Worm (Caenorhabditis elegans): ENCODE data around the gene R01E6.7.

Gene R01E6.7

DNA sequence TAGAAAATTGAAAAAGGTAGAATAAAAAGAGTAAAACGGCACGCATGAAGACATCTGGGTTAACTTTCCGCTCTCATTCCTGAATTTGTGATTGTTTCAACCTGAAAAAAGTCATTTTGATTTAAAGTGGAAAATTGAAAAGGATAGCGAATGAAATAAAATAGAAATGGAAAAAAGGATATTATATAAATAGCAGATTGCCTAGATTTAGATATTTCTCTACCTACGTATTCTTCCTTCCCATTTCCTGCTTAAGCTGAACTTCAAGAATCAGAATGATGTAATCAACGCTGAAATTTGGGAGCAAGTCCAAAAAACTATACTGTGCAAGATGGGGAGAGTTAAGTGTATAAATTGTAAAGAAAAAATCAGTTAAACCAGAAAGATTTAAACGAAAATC is at the start of gene R01E6.7:
Gene R01E6.7 (minus strand): TSS at position 101 of the 400 bp plus-strand sequence.
- TF ChIP-seq hmg-4 (GFP tag; optimal IDR thresholded peaks at IDR 0.05) = no peak
- TF ChIP-seq tbx-11 (GFP tag; IDR thresholded peaks at IDR 0.05) = no peak
- no peak for TF ChIP-seq hnd-1 (tag; optimal IDR thresholded peaks at IDR 0.05)
- no peak for TF ChIP-seq aly-1 (tag; optimal IDR thresholded peaks at IDR 0.05)
- no peak for TF ChIP-seq ceh-13 (GFP tag; optimal IDR thresholded peaks at IDR 0.05)
- no peak for TF ChIP-seq pes-1 (GFP tag; IDR thresholded peaks at IDR 0.05)
- TF ChIP-seq sea-1 (GFP tag; conservative IDR thresholded peaks at IDR 0.05) = no peak
- no peak for TF ChIP-seq hmbx-1 (tag; optimal IDR thresholded peaks at IDR 0.05)
- TF ChIP-seq ceh-36 (tag; optimal IDR thresholded peaks at IDR 0.05) = no peak
- no peak for TF ChIP-seq flt-1 (GFP tag; IDR thresholded peaks at IDR 0.05)

DNA sequence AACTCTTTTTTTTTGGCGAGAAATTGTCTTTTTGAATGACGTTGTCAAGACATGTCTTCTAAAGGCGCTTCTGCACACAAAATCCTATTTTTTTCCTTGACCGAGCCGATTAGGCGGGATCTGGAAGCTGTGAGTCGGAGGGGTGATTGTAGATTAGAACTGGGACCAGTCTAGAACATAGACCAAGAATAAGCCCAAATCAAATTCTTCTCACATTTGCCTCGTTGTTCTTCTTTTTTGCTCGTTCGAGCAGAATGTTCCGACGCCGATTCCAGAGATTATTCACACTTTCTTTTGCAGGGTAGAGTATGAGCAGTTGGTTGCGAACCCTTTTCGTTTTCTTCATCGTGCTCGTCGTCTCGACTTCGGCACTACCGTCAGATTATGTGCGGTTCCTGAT is 48.8 kb upstream of the R01E6.7 start, which contains the start of gene nlp-53:
Gene nlp-53 (plus strand): TSS at position 301 of the 400 bp plus-strand sequence.
- no peak for TF ChIP-seq ama-1 (optimal IDR thresholded peaks at IDR 0.05)

DNA sequence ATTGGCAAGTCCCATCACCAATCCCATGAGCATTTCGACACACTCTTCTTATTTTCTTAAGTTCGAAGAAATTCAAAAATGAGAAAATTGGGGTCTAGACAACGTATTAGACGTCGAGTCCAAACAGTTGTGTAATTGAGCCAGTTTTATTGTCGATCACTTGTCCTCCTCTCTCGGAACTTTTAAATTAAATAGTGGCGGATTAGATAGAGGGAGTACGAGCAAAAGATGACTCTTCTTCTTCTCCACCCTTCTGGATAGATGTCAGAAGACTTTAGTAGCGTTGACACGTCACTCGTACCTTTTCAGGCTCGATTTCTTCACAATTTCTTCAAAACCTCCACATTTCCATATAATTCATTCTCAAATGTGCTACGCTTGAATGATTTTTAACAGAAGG is 45.4 kb upstream of the R01E6.7 start:
- TF ChIP-seq scrt-1 (GFP tag; IDR thresholded peaks at IDR 0.05) = no peak
- no peak for TF ChIP-seq tbx-37 (GFP tag; conservative IDR thresholded peaks at IDR 0.05)
- no peak for TF ChIP-seq B0310.2 (tag; optimal IDR thresholded peaks at IDR 0.05)
- no peak for TF ChIP-seq ama-1 (optimal IDR thresholded peaks at IDR 0.05)
- no peak for TF ChIP-seq ets-7 (tag; optimal IDR thresholded peaks at IDR 0.05)
- no peak for TF ChIP-seq pes-1 (GFP tag; IDR thresholded peaks at IDR 0.05)
- TF ChIP-seq tbx-11 (GFP tag; IDR thresholded peaks at IDR 0.05) = no peak

DNA sequence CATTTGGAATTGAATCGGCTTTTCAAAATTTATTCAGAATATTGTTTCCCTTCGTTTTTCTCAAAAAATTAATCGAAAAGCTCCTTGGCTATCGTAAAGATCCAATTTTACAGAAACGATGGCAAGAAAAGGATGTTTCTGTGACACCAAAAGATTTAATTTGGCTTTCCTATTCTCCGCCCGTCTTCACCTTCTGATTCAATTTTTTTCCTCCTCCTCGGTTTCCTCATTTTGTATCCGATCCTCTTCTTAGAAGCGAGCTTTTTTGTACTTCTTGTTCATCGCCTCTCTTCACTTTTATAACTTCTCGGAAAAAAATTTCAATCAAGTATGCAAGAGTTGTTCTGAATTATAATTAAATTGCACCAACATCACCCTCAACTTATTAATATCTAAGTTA is 40.3 kb upstream of the R01E6.7 start:
- TF ChIP-seq flt-1 (GFP tag; IDR thresholded peaks at IDR 0.05) = no peak
- no peak for TF ChIP-seq F13C5.2 (tag; optimal IDR thresholded peaks at IDR 0.05)
- TF ChIP-seq ama-1 (optimal IDR thresholded peaks at IDR 0.05) = no peak
- no peak for TF ChIP-seq ceh-36 (tag; optimal IDR thresholded peaks at IDR 0.05)
- no peak for TF ChIP-seq tbx-11 (GFP tag; IDR thresholded peaks at IDR 0.05)
- no peak for TF ChIP-seq B0310.2 (tag; optimal IDR thresholded peaks at IDR 0.05)
- TF ChIP-seq hmg-4 (GFP tag; optimal IDR thresholded peaks at IDR 0.05) = no peak
- TF ChIP-seq aly-1 (tag; optimal IDR thresholded peaks at IDR 0.05) = no peak
- TF ChIP-seq hnd-1 (tag; optimal IDR thresholded peaks at IDR 0.05) = no peak
- TF ChIP-seq scrt-1 (GFP tag; IDR thresholded peaks at IDR 0.05) = no peak
- TF ChIP-seq ets-7 (tag; optimal IDR thresholded peaks at IDR 0.05) = no peak
- no peak for TF ChIP-seq hmbx-1 (tag; optimal IDR thresholded peaks at IDR 0.05)
- no peak for TF ChIP-seq pes-1 (GFP tag; IDR thresholded peaks at IDR 0.05)
- TF ChIP-seq tra-4 (tag; optimal IDR thresholded peaks at IDR 0.05) = no peak
- no peak for TF ChIP-seq tbx-37 (GFP tag; conservative IDR thresholded peaks at IDR 0.05)
- TF ChIP-seq ceh-13 (GFP tag; optimal IDR thresholded peaks at IDR 0.05) = no peak
- no peak for TF ChIP-seq sea-1 (GFP tag; conservative IDR thresholded peaks at IDR 0.05)

- TF ChIP-seq ceh-36 (tag; optimal IDR thresholded peaks at IDR 0.05) = no peak
- no peak for TF ChIP-seq B0310.2 (tag; optimal IDR thresholded peaks at IDR 0.05)
- no peak for TF ChIP-seq aly-1 (tag; optimal IDR thresholded peaks at IDR 0.05)
- no peak for TF ChIP-seq ceh-13 (GFP tag; optimal IDR thresholded peaks at IDR 0.05)
- TF ChIP-seq scrt-1 (GFP tag; IDR thresholded peaks at IDR 0.05) = no peak
- no peak for TF ChIP-seq hnd-1 (tag; optimal IDR thresholded peaks at IDR 0.05)
- no peak for TF ChIP-seq hmg-4 (GFP tag; optimal IDR thresholded peaks at IDR 0.05)
- no peak for TF ChIP-seq hmbx-1 (tag; optimal IDR thresholded peaks at IDR 0.05)
- TF ChIP-seq ama-1 (optimal IDR thresholded peaks at IDR 0.05) = no peak
- no peak for TF ChIP-seq flt-1 (GFP tag; IDR thresholded peaks at IDR 0.05)
- no peak for TF ChIP-seq F13C5.2 (tag; optimal IDR thresholded peaks at IDR 0.05)
These were observed 36.1 kb upstream of the R01E6.7 start for ce11 chrX:13605854-13606253.

- TF ChIP-seq ets-7 (tag; optimal IDR thresholded peaks at IDR 0.05) (no peak), pes-1 (GFP tag; IDR thresholded peaks at IDR 0.05) (no peak), aly-1 (tag; optimal IDR thresholded peaks at IDR 0.05) (no peak), tbx-37 (GFP tag; conservative IDR thresholded peaks at IDR 0.05) (no peak), ceh-13 (GFP tag; optimal IDR thresholded peaks at IDR 0.05) (no peak), B0310.2 (tag; optimal IDR thresholded peaks at IDR 0.05) (no peak), hmg-4 (GFP tag; optimal IDR thresholded peaks at IDR 0.05) (no peak), flt-1 (GFP tag; IDR thresholded peaks at IDR 0.05) (no peak), scrt-1 (GFP tag; IDR thresholded peaks at IDR 0.05) (no peak), tra-4 (tag; optimal IDR thresholded peaks at IDR 0.05) (no peak), F13C5.2 (tag; optimal IDR thresholded peaks at IDR 0.05) (no peak), sea-1 (GFP tag; conservative IDR thresholded peaks at IDR 0.05) (no peak), tbx-11 (GFP tag; IDR thresholded peaks at IDR 0.05) (no peak), ceh-36 (tag; optimal IDR thresholded peaks at IDR 0.05) (no peak)
These were observed 35.3 kb upstream of the R01E6.7 start, which contains the start of gene F54B11.9 for ce11 chrX:13604946-13605617. Gene F54B11.9, plus strand, starts transcription at chrX:13605567.

DNA sequence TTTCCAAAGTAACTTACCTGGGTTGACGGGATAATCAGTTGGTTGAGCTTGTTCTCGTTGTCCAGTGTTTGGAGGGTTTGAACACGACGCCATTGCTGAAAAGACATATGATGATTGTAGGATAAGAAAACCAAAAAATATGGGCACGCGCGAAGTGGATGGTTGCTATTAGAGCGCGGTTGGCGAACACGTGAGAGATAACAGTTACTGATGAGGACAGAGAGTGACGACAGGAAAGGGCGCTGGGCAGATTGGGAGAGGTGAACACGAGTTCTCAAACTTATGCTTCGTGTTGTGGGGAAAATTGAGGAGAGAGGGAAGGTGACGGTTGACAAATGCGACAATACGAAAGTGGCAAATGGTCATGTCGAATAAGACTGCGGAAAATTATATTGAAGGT is 34.1 kb upstream of the R01E6.7 start, which contains the start of gene F54B11.8:
Gene F54B11.8 (minus strand): TSS at position 101 of the 400 bp plus-strand sequence.
- TF ChIP-seq tra-4 (tag; optimal IDR thresholded peaks at IDR 0.05) (no peak), scrt-1 (GFP tag; IDR thresholded peaks at IDR 0.05) (no peak), F13C5.2 (tag; optimal IDR thresholded peaks at IDR 0.05) (no peak), ceh-36 (tag; optimal IDR thresholded peaks at IDR 0.05) (no peak), pes-1 (GFP tag; IDR thresholded peaks at IDR 0.05) (no peak), B0310.2 (tag; optimal IDR thresholded peaks at IDR 0.05) (no peak), ceh-13 (GFP tag; optimal IDR thresholded peaks at IDR 0.05) (no peak), flt-1 (GFP tag; IDR thresholded peaks at IDR 0.05) (no peak), hmbx-1 (tag; optimal IDR thresholded peaks at IDR 0.05) (no peak), ama-1 (optimal IDR thresholded peaks at IDR 0.05) (no peak), tbx-11 (GFP tag; IDR thresholded peaks at IDR 0.05) (no peak)

DNA sequence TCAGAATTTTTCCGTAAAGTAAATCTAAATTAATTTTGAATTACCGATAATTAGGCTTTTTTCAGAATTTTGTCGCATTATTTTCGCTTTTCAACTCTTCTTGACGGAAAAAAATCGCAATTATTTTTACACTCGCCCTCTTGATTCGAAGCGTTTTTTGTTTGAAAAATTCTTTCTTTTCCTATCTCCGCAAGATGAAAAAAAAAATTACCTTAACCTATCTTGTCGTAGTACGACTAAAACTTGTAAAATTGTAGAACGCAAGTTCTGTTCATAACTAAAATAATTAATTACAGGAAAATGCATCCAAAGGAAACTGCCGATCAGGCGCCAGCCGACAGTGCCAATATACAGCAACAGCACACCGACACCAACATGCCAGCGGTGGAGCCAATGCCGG is 30.4 kb upstream of the R01E6.7 start, which contains the start of gene F54B11.7:
Gene F54B11.7 (plus strand): TSS at position 301 of the 400 bp plus-strand sequence.
- TF ChIP-seq ets-7 (tag; optimal IDR thresholded peaks at IDR 0.05) = no peak
- TF ChIP-seq hmg-4 (GFP tag; optimal IDR thresholded peaks at IDR 0.05) = no peak
- TF ChIP-seq B0310.2 (tag; optimal IDR thresholded peaks at IDR 0.05) = no peak
- TF ChIP-seq ceh-36 (tag; optimal IDR thresholded peaks at IDR 0.05) = no peak
- TF ChIP-seq tbx-37 (GFP tag; conservative IDR thresholded peaks at IDR 0.05) = no peak
- TF ChIP-seq F13C5.2 (tag; optimal IDR thresholded peaks at IDR 0.05) = no peak
- no peak for TF ChIP-seq hmbx-1 (tag; optimal IDR thresholded peaks at IDR 0.05)
- no peak for TF ChIP-seq tbx-11 (GFP tag; IDR thresholded peaks at IDR 0.05)
- no peak for TF ChIP-seq aly-1 (tag; optimal IDR thresholded peaks at IDR 0.05)
- TF ChIP-seq ceh-13 (GFP tag; optimal IDR thresholded peaks at IDR 0.05) = no peak
- TF ChIP-seq scrt-1 (GFP tag; IDR thresholded peaks at IDR 0.05) = no peak
- TF ChIP-seq hnd-1 (tag; optimal IDR thresholded peaks at IDR 0.05) = no peak
- TF ChIP-seq flt-1 (GFP tag; IDR thresholded peaks at IDR 0.05) = no peak
- TF ChIP-seq tra-4 (tag; optimal IDR thresholded peaks at IDR 0.05) = no peak
- no peak for TF ChIP-seq ama-1 (optimal IDR thresholded peaks at IDR 0.05)

Measured in whole organism, early embryonic.